Worm (Caenorhabditis elegans) whole organism, midembryonic: ENCODE data around the gene C28D4.10.
"Not testable (repeated sequence)": the region's sequence is repeated elsewhere in the genome, so short reads cannot be mapped to it uniquely, and the experiment has no call there.

Source experiments
- T22C8.4 ChIP-seq: fragments of 200-800 bp; sonication (Bioruptor generic); IDR thresholded peaks from 2 replicates; pipeline ENCODE4 v1.3.6; 2022; ENCODE audit warnings: missing genetic modification characterization, missing compliant biosample characterization
- cog-1 ChIP-seq: sonication (generic microtip); optimal IDR thresholded peaks from 2 replicates; lab custom pipeline; 2016; ENCODE audit warnings: missing genetic modification characterization, missing compliant biosample characterization
- flt-1 ChIP-seq: fragments of 200-800 bp; sonication (Bioruptor generic); IDR thresholded peaks from 2 replicates; pipeline ENCODE4 v1.3.6; 2022; ENCODE audit warnings: missing genetic modification characterization, missing compliant biosample characterization
- klf-2 ChIP-seq: fragments of 200-800 bp; sonication (Bioruptor generic); conservative IDR thresholded peaks from 2 replicates; pipeline ENCODE4 v1.3.6; 2022; ENCODE audit warnings: missing genetic modification reagents, missing genetic modification characterization, missing compliant biosample characterization
- med-1 ChIP-seq: sonication (generic microtip); optimal IDR thresholded peaks from 2 replicates; lab custom pipeline; 2017; ENCODE audit warnings: missing genetic modification characterization, mild to moderate bottlenecking, missing compliant biosample characterization, antibody characterized with exemption, missing genetic modification reagents; ENCODE audit not compliant: insufficient read depth
- ref-1 ChIP-seq: fragments of 200-800 bp; sonication (Bioruptor generic); conservative IDR thresholded peaks from 2 replicates; pipeline ENCODE4 v1.3.6; 2022; ENCODE audit warnings: missing genetic modification reagents, missing genetic modification characterization, missing compliant biosample characterization
- tab-1 ChIP-seq: fragments of 200-800 bp; sonication (Bioruptor generic); IDR thresholded peaks from 2 replicates; pipeline ENCODE4 v1.3.6; 2022; ENCODE audit warnings: missing genetic modification characterization, missing compliant biosample characterization
- ztf-23 ChIP-seq: fragments of 200-800 bp; sonication (Bioruptor generic); IDR thresholded peaks from 2 replicates; pipeline ENCODE4 v1.3.6; 2022; ENCODE audit warnings: missing genetic modification reagents, missing genetic modification characterization, missing compliant biosample characterization
- ztf-29 ChIP-seq: fragments of 200-800 bp; sonication (Bioruptor generic); IDR thresholded peaks from 2 replicates; pipeline ENCODE4 v1.3.6; 2022; ENCODE audit warnings: missing genetic modification reagents, missing genetic modification characterization, missing compliant biosample characterization

C28D4.10 gene

DNA sequence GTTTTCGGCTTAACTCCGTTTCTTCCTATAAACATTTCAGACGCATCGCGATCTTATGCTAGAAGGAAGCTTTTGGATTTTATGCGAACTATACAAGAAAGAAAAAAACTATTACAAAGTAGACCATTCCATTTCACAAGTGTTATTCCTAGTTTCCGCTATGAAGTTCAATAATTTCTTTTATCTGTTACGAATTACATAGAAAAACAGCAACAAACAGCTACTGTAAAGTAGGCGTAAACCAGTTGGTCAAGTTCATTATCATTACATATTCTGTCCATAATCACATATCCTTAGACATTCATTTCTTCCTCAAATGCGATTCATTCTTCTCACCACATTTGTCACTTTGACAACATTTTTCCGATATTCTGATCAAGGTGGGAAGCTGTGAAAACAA lies at the start of gene C28D4.10:
Gene C28D4.10 (plus strand): TSS at position 301 of the 400 bp plus-strand sequence.
- TF ChIP-seq ztf-29, result no peak
- TF ChIP-seq flt-1, result no peak
- no peak for TF ChIP-seq tab-1
- TF ChIP-seq ztf-23 (GFP tag; lab: Robert Waterston, UW), result no peak
- TF ChIP-seq T22C8.4 (GFP tag; lab: Robert Waterston, UW), result no peak
- TF ChIP-seq med-1 (GFP tag; lab: Kevin White, UChicago), result no peak
- no peak for TF ChIP-seq cog-1 (tag; lab: Kevin White, UChicago)
- TF ChIP-seq klf-2 (GFP tag; lab: Robert Waterston, UW), result no peak

DNA sequence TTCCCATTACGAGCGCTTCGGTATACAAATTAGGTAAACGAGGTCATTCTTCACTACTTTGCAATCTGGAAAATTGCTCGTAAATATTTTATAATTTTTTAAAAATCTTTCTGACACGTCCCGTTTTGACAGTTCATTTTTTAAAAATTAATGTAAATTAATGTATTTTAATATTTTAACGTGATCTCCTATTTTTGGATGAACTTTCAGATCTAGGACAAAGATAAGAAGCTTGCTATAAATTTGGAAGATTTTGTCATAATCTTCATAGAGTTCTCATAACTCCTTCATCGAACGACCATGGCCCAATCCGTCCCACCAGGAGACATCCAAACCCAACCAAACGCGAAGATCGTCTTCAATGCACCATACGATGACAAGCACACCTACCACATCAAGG lies 49.6 kb upstream of the C28D4.10 start, which contains the start of gene msp-76:
Gene msp-76 (plus strand): TSS at position 301 of the 400 bp plus-strand sequence.
- not testable (repeated sequence) for TF ChIP-seq tab-1; ztf-29; T22C8.4 (GFP tag; lab: Robert Waterston, UW)

DNA sequence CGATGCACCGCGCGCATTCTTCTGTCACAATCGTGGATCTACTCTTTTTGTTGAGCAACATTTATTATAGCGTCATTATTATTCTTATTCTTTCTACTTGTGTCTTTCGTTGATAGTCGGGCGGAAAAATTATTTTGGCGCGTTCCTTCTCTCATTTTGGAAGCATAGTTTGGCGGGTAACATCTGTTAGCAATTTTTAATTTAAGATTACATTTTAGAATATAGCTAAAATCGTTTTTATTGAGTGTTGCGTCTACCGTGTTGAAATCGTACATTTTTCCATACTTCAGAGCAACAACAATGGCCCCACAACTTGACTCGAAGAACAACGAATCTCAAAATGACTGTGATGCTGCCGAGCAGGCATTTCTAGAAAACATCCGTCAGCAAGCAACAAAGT lies 47.6 kb upstream of the C28D4.10 start, which contains the start of gene sdz-36:
Gene sdz-36 (plus strand): TSS at position 301 of the 400 bp plus-strand sequence.
- TF ChIP-seq cog-1 (tag; lab: Kevin White, UChicago) (no peak), med-1 (GFP tag; lab: Kevin White, UChicago) (no peak), klf-2 (GFP tag; lab: Robert Waterston, UW) (no peak), flt-1 (no peak), tab-1 (no peak), ref-1 (GFP tag; lab: Robert Waterston, UW) (no peak), T22C8.4 (GFP tag; lab: Robert Waterston, UW) (no peak), ztf-29 (no peak), ztf-23 (GFP tag; lab: Robert Waterston, UW) (no peak)

DNA sequence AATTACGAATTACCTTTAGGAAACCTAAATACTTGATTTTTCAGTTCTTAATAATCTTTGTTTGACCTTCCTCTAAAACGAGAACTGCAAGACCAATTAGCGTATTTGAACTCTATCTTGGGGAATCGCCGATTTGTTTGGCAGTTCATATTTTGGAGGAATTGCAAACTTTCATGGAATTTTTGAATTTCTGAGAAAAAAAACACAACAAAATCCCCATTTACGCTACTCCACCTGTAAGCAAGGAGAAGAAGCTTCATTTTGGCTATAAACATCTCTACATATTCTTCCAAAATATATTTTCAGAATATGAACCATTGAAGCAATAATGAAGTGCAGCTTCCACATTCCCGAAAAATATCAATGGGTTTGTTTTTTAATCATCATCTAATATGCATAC lies 45.4 kb upstream of the C28D4.10 start, which contains the start of gene twk-9:
Gene twk-9 (plus strand): TSS at position 301 of the 400 bp plus-strand sequence.
- no peak for TF ChIP-seq flt-1
- TF ChIP-seq ztf-29, result no peak
- TF ChIP-seq cog-1 (tag; lab: Kevin White, UChicago), result no peak
- no peak for TF ChIP-seq T22C8.4 (GFP tag; lab: Robert Waterston, UW)

DNA sequence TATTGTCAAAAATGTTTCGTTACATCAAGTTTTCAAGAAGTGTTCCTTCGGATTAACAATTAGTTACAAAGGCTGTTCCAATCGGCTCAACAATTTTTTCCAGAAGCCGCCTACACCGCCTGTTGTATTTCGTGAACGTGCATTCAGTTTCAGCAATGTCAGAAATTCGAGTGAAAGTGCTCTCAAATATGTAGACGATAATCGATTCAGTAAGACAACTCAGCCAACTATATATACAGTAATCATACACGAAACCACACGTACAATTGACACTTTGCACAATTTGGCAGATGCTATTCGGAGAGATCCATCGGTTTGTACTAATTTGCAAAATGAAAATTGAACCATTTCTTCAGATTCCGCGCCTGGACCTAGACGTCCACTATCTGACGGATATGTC lies 41.8 kb upstream of the C28D4.10 start:
- TF ChIP-seq med-1 (GFP tag; lab: Kevin White, UChicago) (no peak), ztf-23 (GFP tag; lab: Robert Waterston, UW) (no peak), klf-2 (GFP tag; lab: Robert Waterston, UW) (no peak), cog-1 (tag; lab: Kevin White, UChicago) (no peak), ztf-29 (no peak), ref-1 (GFP tag; lab: Robert Waterston, UW) (no peak), T22C8.4 (GFP tag; lab: Robert Waterston, UW) (no peak), flt-1 (no peak), tab-1 (no peak)

DNA sequence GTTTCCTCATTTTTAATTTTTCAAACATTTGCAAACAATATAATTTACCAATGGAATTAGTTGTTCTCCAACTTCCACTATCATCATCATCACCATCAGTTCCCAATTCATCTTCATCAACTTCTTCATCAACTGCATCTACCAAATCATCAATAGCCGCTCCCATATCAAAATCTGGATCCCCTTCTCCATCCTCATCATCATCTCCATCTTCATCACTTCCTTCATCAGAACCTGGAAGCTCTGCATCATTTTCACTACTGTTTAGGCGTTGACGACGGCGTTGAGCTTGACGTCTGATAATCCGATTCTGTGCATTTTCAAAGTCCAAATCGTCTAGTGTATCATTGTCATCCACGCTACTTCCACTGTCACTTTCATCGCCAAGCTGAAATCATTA lies 40.4 kb upstream of the C28D4.10 start:
- TF ChIP-seq cog-1 (tag; lab: Kevin White, UChicago), result no peak

DNA sequence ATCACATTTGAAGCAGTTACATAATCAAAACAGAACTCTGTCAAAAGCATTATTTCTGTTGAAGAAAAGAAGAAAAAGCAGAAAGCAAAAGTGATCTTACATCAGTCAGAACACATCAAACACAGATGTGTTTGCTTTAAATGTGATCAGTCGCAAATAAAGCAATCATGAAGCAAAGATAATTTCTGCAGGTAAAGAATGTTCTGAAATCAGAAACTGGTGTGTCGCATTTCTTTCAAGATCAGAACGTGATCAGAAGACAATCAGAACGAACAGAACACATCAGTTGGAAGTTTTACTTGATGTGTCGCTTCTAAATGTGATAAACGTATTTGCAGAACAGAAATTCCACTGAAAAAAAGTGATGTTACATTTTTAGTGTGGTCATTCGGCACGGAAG lies 39.2 kb upstream of the C28D4.10 start:
- TF ChIP-seq tab-1 (no peak), ztf-23 (GFP tag; lab: Robert Waterston, UW) (no peak), ref-1 (GFP tag; lab: Robert Waterston, UW) (no peak), T22C8.4 (GFP tag; lab: Robert Waterston, UW) (no peak), flt-1 (no peak), cog-1 (tag; lab: Kevin White, UChicago) (no peak), ztf-29 (no peak), med-1 (GFP tag; lab: Kevin White, UChicago) (no peak), klf-2 (GFP tag; lab: Robert Waterston, UW) (no peak)

DNA sequence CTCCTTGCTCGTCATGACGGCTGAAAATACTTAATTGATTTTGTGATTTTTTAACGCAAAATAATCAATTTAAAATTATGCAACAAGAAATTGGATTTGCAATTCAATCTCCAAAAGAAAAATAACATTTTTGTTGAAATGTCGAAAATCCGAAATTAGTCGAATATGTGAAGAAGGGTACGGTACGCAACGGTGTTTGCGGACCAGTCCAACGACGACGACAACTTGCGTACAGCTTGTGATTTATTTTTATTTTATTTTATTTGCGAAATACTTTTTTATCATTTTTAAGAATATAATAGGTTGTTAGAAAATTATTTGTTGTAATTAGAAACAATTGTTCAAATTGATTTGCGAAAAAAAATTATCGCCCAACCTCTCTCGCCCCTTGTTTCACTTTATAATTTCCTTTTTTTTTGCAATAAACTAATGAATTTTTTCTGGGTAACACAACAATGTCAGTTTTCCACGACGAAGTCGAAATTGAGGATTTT lies 31.5 kb upstream of the C28D4.10 start, which contains the start of the genes dcaf-1 and dph-3:
Gene dcaf-1 (minus strand): TSS at position 20 of the 494 bp plus-strand sequence.
Gene dph-3 (plus strand): TSS at position 444 of the 494 bp plus-strand sequence.
- TF ChIP-seq cog-1 (tag; lab: Kevin White, UChicago), result no peak
- no peak for TF ChIP-seq T22C8.4 (GFP tag; lab: Robert Waterston, UW)
- TF ChIP-seq klf-2 (GFP tag; lab: Robert Waterston, UW), result no peak
- TF ChIP-seq ztf-23 (GFP tag; lab: Robert Waterston, UW), result no peak
- no peak for TF ChIP-seq ref-1 (GFP tag; lab: Robert Waterston, UW)
- no peak for TF ChIP-seq med-1 (GFP tag; lab: Kevin White, UChicago)
- no peak for TF ChIP-seq tab-1
- no peak for TF ChIP-seq ztf-29
- no peak for TF ChIP-seq flt-1

DNA sequence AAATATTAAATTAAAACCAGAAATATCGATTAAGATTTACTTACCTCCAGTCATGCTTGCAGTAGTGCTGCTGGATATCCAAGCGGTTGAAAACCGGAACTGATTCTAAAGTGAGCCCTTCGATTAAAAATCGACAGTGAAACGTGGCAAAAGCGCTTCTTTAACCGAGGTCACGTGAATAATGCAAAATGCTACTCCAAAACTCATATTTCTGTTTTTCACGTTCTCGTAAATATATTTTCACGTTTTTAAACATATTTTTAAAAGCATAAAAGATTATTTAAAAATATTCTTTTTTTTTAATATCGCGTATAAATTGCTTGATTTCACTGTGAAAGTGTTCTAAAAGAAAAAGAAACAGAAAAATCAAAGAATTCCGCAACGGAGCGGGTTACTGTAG lies 29.1 kb upstream of the C28D4.10 start, which contains the start of gene ant-1.3:
Gene ant-1.3 (minus strand): TSS at position 101 of the 400 bp plus-strand sequence.
- no peak for TF ChIP-seq med-1 (GFP tag; lab: Kevin White, UChicago)
- no peak for TF ChIP-seq T22C8.4 (GFP tag; lab: Robert Waterston, UW)
- TF ChIP-seq ztf-29, result no peak
- TF ChIP-seq flt-1, result no peak
- TF ChIP-seq klf-2 (GFP tag; lab: Robert Waterston, UW), result no peak
- TF ChIP-seq ztf-23 (GFP tag; lab: Robert Waterston, UW), result no peak
- no peak for TF ChIP-seq ref-1 (GFP tag; lab: Robert Waterston, UW)
- no peak for TF ChIP-seq tab-1
- TF ChIP-seq cog-1 (tag; lab: Kevin White, UChicago), result no peak

DNA sequence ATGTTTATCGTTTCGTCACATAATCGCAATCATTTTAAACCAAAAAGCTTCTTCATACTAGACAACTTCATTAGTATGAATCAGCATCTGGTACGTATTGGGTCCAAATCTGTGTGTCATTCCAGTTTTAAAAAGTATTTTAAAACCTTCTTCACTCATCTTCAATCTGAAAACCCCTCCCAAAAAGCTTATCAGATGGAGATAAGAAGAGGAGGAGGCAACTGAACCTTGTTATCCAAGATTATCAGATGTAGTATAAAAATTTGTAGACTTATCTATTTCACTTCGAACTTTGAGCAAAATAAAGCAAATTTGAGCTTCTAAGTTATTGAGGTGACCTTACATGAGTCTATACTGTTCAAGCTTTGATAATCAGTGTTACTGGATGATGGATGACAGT lies 28.4 kb upstream of the C28D4.10 start, which contains the start of gene nhr-38:
Gene nhr-38 (plus strand): TSS at position 301 of the 400 bp plus-strand sequence.
- TF ChIP-seq ztf-23 (GFP tag; lab: Robert Waterston, UW) (no peak), ztf-29 (no peak), T22C8.4 (GFP tag; lab: Robert Waterston, UW) (no peak), tab-1 (no peak)
